Worm (Caenorhabditis elegans) whole organism, late embryonic: ENCODE data around the gene M03C11.9.

Source experiments
- ceh-14 ChIP-seq: sonication (generic microtip); optimal IDR thresholded peaks from 2 replicates; lab custom pipeline; 2016; ENCODE audit warnings: missing genotype, missing genetic modification characterization, missing compliant biosample characterization
- ceh-6 ChIP-seq: fragments of 200-800 bp; sonication (Bioruptor generic); optimal IDR thresholded peaks from 2 replicates; lab custom pipeline; 2018; ENCODE audit warnings: mild to moderate bottlenecking, missing genetic modification characterization, missing compliant biosample characterization
- elt-2 ChIP-seq: sonication (generic microtip); optimal IDR thresholded peaks from 2 replicates; lab custom pipeline; 2016; ENCODE audit warnings: missing genetic modification reagents, missing genetic modification characterization, missing compliant biosample characterization
- ets-4 ChIP-seq: sonication (generic microtip); optimal IDR thresholded peaks from 2 replicates; lab custom pipeline; 2016; ENCODE audit warnings: missing genetic modification characterization, missing compliant biosample characterization
- fkh-10 ChIP-seq: fragments of 150-350 bp; optimal IDR thresholded peaks from 2 replicates; lab custom pipeline; 2014; ENCODE audit warnings: missing biosample characterization, missing genetic modification reagents, missing genetic modification characterization
- fkh-6 ChIP-seq: sonication (generic microtip); optimal IDR thresholded peaks from 2 replicates; lab custom pipeline; 2016; ENCODE audit warnings: missing genetic modification characterization, missing compliant biosample characterization
- lin-11 ChIP-seq: fragments of 200-800 bp; sonication (Bioruptor generic); optimal IDR thresholded peaks from 2 replicates; lab custom pipeline; 2018; ENCODE audit warnings: mild to moderate bottlenecking, missing genetic modification characterization, missing compliant biosample characterization
- sox-4 ChIP-seq: sonication (generic microtip); optimal IDR thresholded peaks from 2 replicates; lab custom pipeline; 2017; ENCODE audit warnings: mild to moderate bottlenecking, missing genetic modification characterization, inconsistent platforms, missing compliant biosample characterization
- tbx-7 ChIP-seq: sonication (generic microtip); optimal IDR thresholded peaks from 2 replicates; lab custom pipeline; 2016; ENCODE audit warnings: missing genotype, missing genetic modification characterization, missing compliant biosample characterization
- unc-55 ChIP-seq: sonication (generic microtip); optimal IDR thresholded peaks from 2 replicates; lab custom pipeline; 2017; ENCODE audit warnings: missing biosample characterization, missing genetic modification reagents, missing genetic modification characterization

- TF ChIP-seq fkh-10 (GFP tag; lab: Kevin White, UChicago), result no peak
- no peak for TF ChIP-seq ceh-14 (tag; lab: Kevin White, UChicago)
- no peak for TF ChIP-seq ceh-6
- no peak for TF ChIP-seq elt-2
- no peak for TF ChIP-seq sox-4 (tag; lab: Kevin White, UChicago)
- no peak for TF ChIP-seq tbx-7 (tag; lab: Kevin White, UChicago)
- TF ChIP-seq ets-4, result no peak
- TF ChIP-seq lin-11, result no peak
- TF ChIP-seq unc-55, result no peak
- no peak for TF ChIP-seq fkh-6 (tag; lab: Kevin White, UChicago)
These were observed 32.4 kb upstream of the M03C11.9 start, which contains the start of gene M03C11.6 for ce11 chrIII:10423906-10424305.
